Worm (Caenorhabditis elegans): ENCODE results near the gene srg-5.

DNA sequence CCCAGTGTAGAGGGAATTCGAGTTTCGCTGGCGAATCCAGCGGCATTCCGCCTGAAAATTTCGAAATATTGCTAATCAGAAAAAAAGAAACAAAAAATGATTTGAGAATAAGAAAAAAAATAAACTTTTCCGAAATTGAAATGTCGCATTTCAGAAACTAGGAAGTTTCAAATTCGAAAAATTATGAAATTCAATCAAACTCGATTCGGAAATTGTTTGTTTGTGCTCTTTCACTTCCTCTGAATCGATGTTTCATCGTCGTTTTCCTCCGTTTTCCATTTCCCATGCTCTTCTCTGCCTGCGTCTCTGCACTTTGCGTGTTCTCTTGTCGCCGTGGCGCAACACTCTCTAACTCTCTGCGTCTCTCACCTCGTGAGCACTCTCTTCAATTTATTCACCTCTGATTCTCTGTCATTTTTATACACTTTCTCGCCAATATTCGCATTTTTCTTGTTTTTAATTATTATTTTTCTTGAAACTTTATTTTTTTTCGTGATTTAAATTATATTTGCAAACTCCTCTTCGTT lies 14.0 kb upstream of the srg-5 start, which contains the start of gene C18F10.7:
- TF ChIP-seq klf-2 (GFP tag; conservative IDR thresholded peaks at IDR 0.05) (no peak), flt-1 (GFP tag; IDR thresholded peaks at IDR 0.05) (no peak), ref-1 (GFP tag; conservative IDR thresholded peaks at IDR 0.05) (no peak), tab-1 (GFP tag; IDR thresholded peaks at IDR 0.05) (no peak), med-1 (GFP tag; optimal IDR thresholded peaks at IDR 0.05; ENCODE audit: insufficient read depth) (no peak), ztf-29 (GFP tag; IDR thresholded peaks at IDR 0.05) (no peak), ztf-23 (GFP tag; IDR thresholded peaks at IDR 0.05) (no peak), cog-1 (tag; optimal IDR thresholded peaks at IDR 0.05) (peak; percentile 6)
